Fruit fly (Drosophila melanogaster): ENCODE measurements around the gene eRF3.

eRF3 gene

DNA sequence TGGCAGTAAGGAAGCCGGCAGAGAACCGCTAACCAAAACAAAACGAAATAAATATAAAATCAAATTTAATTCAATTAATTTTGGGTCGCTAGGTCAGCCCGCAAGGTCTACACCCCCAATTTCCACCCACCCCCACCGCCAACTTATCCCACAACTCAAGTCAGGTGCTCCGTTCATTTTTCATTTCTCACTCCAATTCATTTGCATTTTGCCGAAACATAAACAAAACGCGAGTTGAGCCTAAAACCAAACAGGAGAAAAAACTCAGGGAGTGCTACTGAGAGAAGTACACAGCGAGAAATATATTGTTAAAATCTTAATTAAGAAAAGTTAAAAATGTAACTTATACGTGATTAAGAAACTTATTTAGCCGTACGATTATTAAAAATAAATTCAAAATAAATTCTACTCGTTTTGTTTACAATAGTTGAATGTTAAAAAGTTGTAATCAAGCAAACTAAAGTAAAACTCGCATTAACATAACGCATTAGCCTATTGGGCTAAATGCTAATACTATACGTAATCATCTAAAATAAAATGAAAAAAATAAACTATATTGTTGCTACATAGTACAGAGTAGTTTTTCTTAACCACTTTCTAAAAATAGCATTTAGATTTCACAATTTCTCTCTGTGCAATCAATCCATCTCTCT lies 18.6 kb upstream of the eRF3 start (continued):
- no peak for TF ChIP-seq CG6792 (GFP tag; optimal IDR thresholded peaks at IDR 0.05)
- peak; percentile 38 for TF ChIP-seq Met (GFP tag; optimal IDR thresholded peaks at IDR 0.05)
- peak; percentile 74 for TF ChIP-seq Eip78C (GFP tag)
- no peak for TF ChIP-seq CG9139 (GFP tag; optimal IDR thresholded peaks at IDR 0.05)
- TF ChIP-seq Sox14 (GFP tag; optimal IDR thresholded peaks at IDR 0.05) = no peak
- no peak for TF ChIP-seq CG15336 (GFP tag; IDR thresholded peaks at IDR 0.05)
- TF ChIP-seq cyc (GFP tag; optimal IDR thresholded peaks at IDR 0.05) = peak; percentile 30
- TF ChIP-seq CG6163 (GFP tag; IDR thresholded peaks at IDR 0.05) = no peak
- TF ChIP-seq CG11762 (GFP tag; optimal IDR thresholded peaks at IDR 0.05; ENCODE audit: insufficient read depth) = no peak
- no peak for TF ChIP-seq CG8119 (GFP tag; IDR thresholded peaks at IDR 0.05)
- peak; percentile 11 for TF ChIP-seq CG32006 (GFP tag; optimal IDR thresholded peaks at IDR 0.05)
- peak; percentile 44 for TF ChIP-seq Smox (GFP tag; optimal IDR thresholded peaks at IDR 0.05)
- TF ChIP-seq CG6854 (GFP tag; optimal IDR thresholded peaks at IDR 0.05) = no peak
- no peak for TF ChIP-seq CG16779 (tag; optimal IDR thresholded peaks at IDR 0.05)
- peak; percentile 17 for TF ChIP-seq CG34406 (GFP tag; optimal IDR thresholded peaks at IDR 0.05)
- no peak for TF ChIP-seq net (GFP tag; optimal IDR thresholded peaks at IDR 0.05)
- TF ChIP-seq lz (GFP tag; optimal IDR thresholded peaks at IDR 0.05) = peak; percentile 21
- TF ChIP-seq salr (GFP tag; optimal IDR thresholded peaks at IDR 0.05) = no peak
- no peak for TF ChIP-seq CG6808 (GFP tag; optimal IDR thresholded peaks at IDR 0.05)
- no peak for TF ChIP-seq CG6276 (GFP tag; optimal IDR thresholded peaks at IDR 0.05)
- no peak for TF ChIP-seq CG7368 (GFP tag; optimal IDR thresholded peaks at IDR 0.05)
- TF ChIP-seq topi (GFP tag; optimal IDR thresholded peaks at IDR 0.05) = peak; percentile 50
- TF ChIP-seq svp (GFP tag) = peak; percentile 73
- TF ChIP-seq Hr39 (GFP tag; optimal IDR thresholded peaks at IDR 0.05) = peak; percentile 25
- no peak for TF ChIP-seq Hr4 (GFP tag; optimal IDR thresholded peaks at IDR 0.05)
- no peak for TF ChIP-seq fd85E (GFP tag; optimal IDR thresholded peaks at IDR 0.05)
- TF ChIP-seq CG1621 (tag; optimal IDR thresholded peaks at IDR 0.05) = no peak
- TF ChIP-seq Ets96B (tag; optimal IDR thresholded peaks at IDR 0.05) = no peak
- TF ChIP-seq fkh (GFP tag; optimal IDR thresholded peaks at IDR 0.05) = no peak
- TF ChIP-seq Sox102F (GFP tag; optimal IDR thresholded peaks at IDR 0.05) = no peak
- TF ChIP-seq Hr38 (GFP tag; optimal IDR thresholded peaks at IDR 0.05) = no peak
- no peak for TF ChIP-seq achi (GFP tag; optimal IDR thresholded peaks at IDR 0.05)
- no peak for TF ChIP-seq Eip75B (GFP tag; optimal IDR thresholded peaks at IDR 0.05)

DNA sequence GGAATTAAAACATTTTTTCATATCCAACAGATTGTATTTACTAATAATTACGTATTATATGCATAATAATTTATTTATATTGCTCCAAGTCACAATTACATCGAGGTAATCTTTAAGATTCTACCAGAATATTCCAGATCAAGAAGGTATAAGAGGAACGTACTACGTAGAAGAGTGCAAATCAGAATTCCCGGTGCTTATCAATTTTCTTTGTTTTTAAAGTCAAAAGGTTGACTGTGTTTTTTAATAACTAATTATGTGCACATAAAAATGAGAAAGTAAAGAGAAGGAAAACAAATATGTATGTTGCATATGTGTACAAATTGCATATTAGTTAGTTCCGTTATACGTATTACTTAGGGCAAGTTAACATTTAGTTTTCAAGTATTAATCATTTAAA lies 13.1 kb upstream of the eRF3 start:
- TF ChIP-seq achi (GFP tag; optimal IDR thresholded peaks at IDR 0.05) (no peak), Sox14 (GFP tag; optimal IDR thresholded peaks at IDR 0.05) (no peak), Sox15 (GFP tag; optimal IDR thresholded peaks at IDR 0.05) (no peak), CG10631 (GFP tag; optimal IDR thresholded peaks at IDR 0.05) (no peak), svp (GFP tag) (peak; percentile 91), CG15336 (GFP tag; IDR thresholded peaks at IDR 0.05) (no peak)

DNA sequence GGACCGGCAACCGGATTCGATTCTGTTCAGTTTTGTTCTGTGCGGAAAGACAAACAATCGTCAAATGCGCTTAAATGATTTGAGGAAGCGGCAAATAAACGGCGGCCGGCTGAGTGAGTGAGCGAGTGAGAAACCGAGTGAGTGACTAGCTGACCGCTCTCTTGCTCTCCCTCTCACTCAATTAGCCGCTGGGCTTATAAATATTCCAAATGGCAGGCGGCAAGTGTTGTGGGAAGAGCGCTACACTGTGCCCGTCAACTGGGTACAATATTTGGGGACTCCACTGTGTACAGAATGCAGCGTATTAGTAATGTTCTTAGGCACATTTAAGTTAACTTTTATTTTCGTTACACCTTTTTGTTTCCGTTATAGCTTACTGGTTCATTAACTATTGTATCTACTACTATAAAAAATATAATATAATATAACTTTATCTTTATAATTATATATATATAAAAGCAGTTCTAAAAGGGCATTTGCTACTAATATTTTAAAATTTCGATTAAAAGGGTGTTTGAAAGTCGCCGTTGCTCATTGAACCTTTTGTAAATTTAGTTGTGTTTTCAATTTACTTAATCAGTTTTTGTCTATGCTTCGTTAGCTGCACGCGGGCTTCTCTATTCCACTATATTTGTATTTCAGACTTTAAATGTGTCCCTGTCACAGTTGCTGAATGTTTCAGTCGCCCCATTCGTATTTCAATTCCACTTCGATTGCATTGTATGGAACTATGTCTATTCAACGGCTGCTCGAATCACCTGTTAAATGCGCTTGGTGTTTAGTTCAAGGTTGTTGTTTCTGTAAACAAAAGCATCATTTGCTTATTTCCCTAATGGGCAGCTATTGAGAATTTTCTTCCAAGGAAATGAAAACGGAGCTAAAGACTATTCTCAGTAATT lies 12.2 kb upstream of the eRF3 start:
- TF ChIP-seq pdm3 (GFP tag; optimal IDR thresholded peaks at IDR 0.05) (no peak), CG15336 (GFP tag; IDR thresholded peaks at IDR 0.05) (peak; percentile 44; the same call in 1 of the 2 replicates), Eip78C (GFP tag) (peak; percentile 30), CG8119 (GFP tag; IDR thresholded peaks at IDR 0.05) (peak; percentile 26; the same call in 1 of the 3 replicates)

All from whole organism, prepupa.